Worm (Caenorhabditis elegans): ENCODE results near the gene Y73C8C.12.

ce11 chrV:3149910-3150428 is 25.0 kb downstream of the Y73C8C.12 start:
- TF ChIP-seq cog-1 (tag; optimal IDR thresholded peaks at IDR 0.05) (no peak), ztf-23 (GFP tag; IDR thresholded peaks at IDR 0.05) (no peak), T22C8.4 (GFP tag; IDR thresholded peaks at IDR 0.05) (no peak)

Measured in whole organism, midembryonic.